Fruit fly (Drosophila melanogaster) whole organism, embryonic: ENCODE data around the gene CG32259.

Experiments
- CG10267 ChIP-seq: fragments of 200-800 bp; sonication (Bioruptor generic); optimal IDR thresholded peaks from 2 replicates; lab custom pipeline; 2018; ENCODE audit warnings: missing biosample characterization, mild to moderate bottlenecking, missing genetic modification characterization, moderate library complexity
- CG11398 ChIP-seq: fragments of 200-800 bp; sonication (Bioruptor generic); optimal IDR thresholded peaks from 2 replicates; lab custom pipeline; 2016; ENCODE audit warnings: missing biosample characterization, missing genetic modification characterization
- CG11695 ChIP-seq: fragments of 200-800 bp; sonication (Bioruptor generic); IDR thresholded peaks from 3 replicates; pipeline ENCODE4 v1.3.6; 2022; ENCODE audit warnings: missing biosample characterization, missing genetic modification characterization
- CG11723 ChIP-seq: fragments of 200-800 bp; sonication (Bioruptor generic); optimal IDR thresholded peaks from 2 replicates; lab custom pipeline; 2017; ENCODE audit warnings: missing biosample characterization, mild to moderate bottlenecking, missing genetic modification characterization
- CG12391 ChIP-seq: fragments of 200-800 bp; sonication (Bioruptor generic); optimal IDR thresholded peaks from 3 replicates; lab custom pipeline; 2018; ENCODE audit warnings: missing biosample characterization, mild to moderate bottlenecking, missing genetic modification characterization, moderate library complexity
- CG13894 ChIP-seq: fragments of 200-800 bp; sonication (Bioruptor generic); optimal IDR thresholded peaks from 3 replicates; lab custom pipeline; 2018; ENCODE audit warnings: missing biosample characterization, mild to moderate bottlenecking, missing genetic modification characterization, moderate library complexity
- CG33213 ChIP-seq: fragments of 200-800 bp; sonication (Bioruptor generic); optimal IDR thresholded peaks from 3 replicates; lab custom pipeline; 2016; ENCODE audit warnings: missing biosample characterization, missing genetic modification characterization
- CG4404 ChIP-seq: fragments of 200-800 bp; sonication (Bioruptor generic); IDR thresholded peaks from 2 replicates; pipeline ENCODE4 v1.3.6; 2022; ENCODE audit warnings: missing biosample characterization, missing genetic modification characterization
- CG7987 ChIP-seq: fragments of 200-800 bp; sonication (Bioruptor generic); optimal IDR thresholded peaks from 2 replicates; lab custom pipeline; 2018; ENCODE audit warnings: missing biosample characterization, mild to moderate bottlenecking, missing genetic modification characterization, moderate library complexity
- Elba2 ChIP-seq: fragments of 200-800 bp; sonication (Bioruptor generic); optimal IDR thresholded peaks from 3 replicates; lab custom pipeline; 2016; ENCODE audit warnings: missing biosample characterization, missing genetic modification characterization
- HLH54F ChIP-seq: fragments of 200-800 bp; sonication (Bioruptor generic); optimal IDR thresholded peaks from 3 replicates; lab custom pipeline; 2016; ENCODE audit warnings: missing biosample characterization, missing genetic modification characterization
- br ChIP-seq: fragments of >200 bp; optimal IDR thresholded peaks from 2 replicates; lab custom pipeline; 2017
- h ChIP-seq: fragments of >200 bp; optimal IDR thresholded peaks from 2 replicates; lab custom pipeline; 2017
- zen2 ChIP-seq: fragments of 200-800 bp; sonication (Bioruptor generic); IDR thresholded peaks from 3 replicates; pipeline ENCODE4 v1.3.6; 2022; ENCODE audit warnings: missing biosample characterization, missing genetic modification characterization; ENCODE audit not compliant: partially characterized antibody

dm6 chr3L:4046289-4046688, 22.9 kb upstream of the CG32259 start, which contains the start of gene CG1136:
- TF ChIP-seq h (lab: Kevin White, UChicago), result no peak
- TF ChIP-seq CG4404 (GFP tag; lab: Robert Waterston, UW), result no peak
- TF ChIP-seq Elba2 (GFP tag; lab: Kevin White, UChicago), result no peak
- TF ChIP-seq HLH54F, result no peak
- TF ChIP-seq zen2 (GFP tag; lab: Robert Waterston, UW), result no peak
- no peak for TF ChIP-seq br (lab: Kevin White, UChicago)
- TF ChIP-seq CG10267 (tag; lab: Kevin White, UChicago), result no peak
- no peak for TF ChIP-seq CG11695 (GFP tag; lab: Robert Waterston, UW)
- TF ChIP-seq CG13894 (tag; lab: Kevin White, UChicago), result peak; percentile 23
- TF ChIP-seq CG7987 (GFP tag; lab: Kevin White, UChicago), result no peak
- TF ChIP-seq CG11723 (GFP tag; lab: Kevin White, UChicago), result no peak
- TF ChIP-seq CG12391 (tag; lab: Kevin White, UChicago), result no peak
- TF ChIP-seq CG33213 (GFP tag; lab: Kevin White, UChicago), result no peak
- TF ChIP-seq CG11398 (GFP tag; lab: Kevin White, UChicago), result no peak
